Fruit fly (Drosophila melanogaster) whole organism, prepupa: ENCODE measurements around the gene CG12096.
A peak's percentile ranks its signal among the peaks of the same experiment; 100 is the strongest.

ENCODE experiments used
- Blimp-1 ChIP-seq: fragments of 200-800 bp; sonication (Bioruptor generic); optimal IDR thresholded peaks from 3 replicates; lab custom pipeline; 2017; ENCODE audit warnings: missing biosample characterization, missing genetic modification characterization, mild to moderate bottlenecking, moderate library complexity, missing genetic modification reagents
- CG10631 ChIP-seq: fragments of 200-800 bp; sonication (Bioruptor generic); optimal IDR thresholded peaks from 2 replicates; lab custom pipeline; 2016; ENCODE audit warnings: missing biosample characterization, missing genetic modification characterization
- CG10669 ChIP-seq: fragments of 200-800 bp; sonication (Bioruptor generic); optimal IDR thresholded peaks from 3 replicates; lab custom pipeline; 2018; ENCODE audit warnings: missing biosample characterization, mild to moderate bottlenecking, missing genetic modification characterization, moderate library complexity
- CG11294 ChIP-seq: fragments of 200-800 bp; sonication (Bioruptor generic); IDR thresholded peaks from 2 replicates; pipeline ENCODE4 v1.3.6; 2022; ENCODE audit warnings: missing biosample characterization, missing genetic modification characterization
- CG11762 ChIP-seq: fragments of 200-800 bp; sonication (Bioruptor generic); optimal IDR thresholded peaks from 3 replicates; lab custom pipeline; 2016; ENCODE audit warnings: missing biosample characterization, missing genetic modification characterization; ENCODE audit not compliant: insufficient read depth
- CG11902 ChIP-seq: fragments of 200-800 bp; sonication (Bioruptor generic); optimal IDR thresholded peaks from 3 replicates; lab custom pipeline; 2016; ENCODE audit warnings: missing biosample characterization, missing genetic modification characterization
- CG16779 ChIP-seq: fragments of 200-800 bp; sonication (Bioruptor generic); optimal IDR thresholded peaks from 3 replicates; lab custom pipeline; 2017; ENCODE audit warnings: missing biosample characterization, mild to moderate bottlenecking, missing genetic modification characterization
- CG3032 ChIP-seq: fragments of 200-800 bp; optimal IDR thresholded peaks from 2 replicates; lab custom pipeline; 2019; ENCODE audit warnings: missing biosample characterization, mild to moderate bottlenecking, missing genetic modification characterization, moderate library complexity
- CG31627 ChIP-seq: fragments of 200-800 bp; sonication (Bioruptor generic); optimal IDR thresholded peaks from 3 replicates; lab custom pipeline; 2016; ENCODE audit warnings: missing biosample characterization, missing genetic modification characterization
- CG32006 ChIP-seq: fragments of 200-800 bp; sonication (Bioruptor generic); optimal IDR thresholded peaks from 3 replicates; lab custom pipeline; 2017; ENCODE audit warnings: missing biosample characterization, mild to moderate bottlenecking, missing genetic modification characterization
- CG34406 ChIP-seq: fragments of 200-800 bp; sonication (Bioruptor generic); optimal IDR thresholded peaks from 3 replicates; lab custom pipeline; 2016; ENCODE audit warnings: missing biosample characterization, missing genetic modification characterization
- CG3919 ChIP-seq: fragments of 200-800 bp; sonication (Bioruptor generic); optimal IDR thresholded peaks from 3 replicates; lab custom pipeline; 2016; ENCODE audit warnings: missing biosample characterization, missing genetic modification characterization
- CG4318 ChIP-seq: fragments of 200-800 bp; sonication (Bioruptor generic); optimal IDR thresholded peaks from 3 replicates; lab custom pipeline; 2017; ENCODE audit warnings: missing biosample characterization, mild to moderate bottlenecking, missing genetic modification characterization
- CG6163 ChIP-seq: fragments of 200-800 bp; sonication (Bioruptor generic); IDR thresholded peaks from 3 replicates; pipeline ENCODE4 v1.3.6; 2022; ENCODE audit warnings: missing biosample characterization, missing genetic modification characterization
- CG6276 ChIP-seq: fragments of 200-800 bp; sonication (Bioruptor generic); optimal IDR thresholded peaks from 2 replicates; lab custom pipeline; 2017; ENCODE audit warnings: missing biosample characterization, mild to moderate bottlenecking, missing genetic modification characterization
- CG6792 ChIP-seq: fragments of 200-800 bp; sonication (Bioruptor generic); optimal IDR thresholded peaks from 3 replicates; lab custom pipeline; 2016; ENCODE audit warnings: missing biosample characterization, missing genetic modification characterization
- CG6808 ChIP-seq: fragments of 200-800 bp; sonication (Bioruptor generic); optimal IDR thresholded peaks from 3 replicates; lab custom pipeline; 2017; ENCODE audit warnings: missing biosample characterization, missing genetic modification characterization, mild to moderate bottlenecking, moderate library complexity, missing genetic modification reagents
- CG7368 ChIP-seq: fragments of 200-800 bp; sonication (Bioruptor generic); optimal IDR thresholded peaks from 3 replicates; lab custom pipeline; 2016; ENCODE audit warnings: missing biosample characterization, missing genetic modification characterization
- CG8119 ChIP-seq: fragments of 200-800 bp; sonication (Bioruptor generic); IDR thresholded peaks from 3 replicates; pipeline ENCODE4 v1.3.6; 2022; ENCODE audit warnings: missing biosample characterization, missing genetic modification characterization
- CG8632 ChIP-seq: fragments of 200-800 bp; sonication (Bioruptor generic); optimal IDR thresholded peaks from 3 replicates; lab custom pipeline; 2016; ENCODE audit warnings: missing biosample characterization, missing genetic modification characterization
- CG9139 ChIP-seq: fragments of 200-800 bp; sonication (Bioruptor generic); optimal IDR thresholded peaks from 3 replicates; lab custom pipeline; 2017; ENCODE audit warnings: missing biosample characterization, mild to moderate bottlenecking, missing genetic modification characterization
- Eip75B ChIP-seq: fragments of 200-800 bp; sonication (Bioruptor generic); optimal IDR thresholded peaks from 3 replicates; lab custom pipeline; 2016; ENCODE audit warnings: missing biosample characterization, missing genetic modification characterization
- Eip78C ChIP-seq: fragments of 200-800 bp; sonication (Bioruptor generic); peaks from one replicate; lab custom pipeline; 2016; ENCODE audit warnings: missing biosample characterization, missing genetic modification characterization
- Eip93F ChIP-seq: fragments of 200-800 bp; sonication (Bioruptor generic); optimal IDR thresholded peaks from 2 replicates; lab custom pipeline; 2016; ENCODE audit warnings: missing biosample characterization, mild to moderate bottlenecking, missing genetic modification characterization
- Ets21C ChIP-seq: fragments of 200-800 bp; sonication (Bioruptor generic); optimal IDR thresholded peaks from 3 replicates; lab custom pipeline; 2016; ENCODE audit warnings: missing biosample characterization, missing genetic modification characterization
- Ets96B ChIP-seq: fragments of 200-800 bp; optimal IDR thresholded peaks from 2 replicates; lab custom pipeline; 2019; ENCODE audit warnings: missing biosample characterization, mild to moderate bottlenecking, missing genetic modification characterization, moderate library complexity
- Gug ChIP-seq: fragments of 200-800 bp; sonication (Bioruptor generic); IDR thresholded peaks from 2 replicates; pipeline ENCODE4 v1.3.6; 2022; ENCODE audit warnings: missing biosample characterization, missing genetic modification characterization
- Hr38 ChIP-seq: sonication (Bioruptor generic); optimal IDR thresholded peaks from 2 replicates; lab custom pipeline; 2016; ENCODE audit warnings: missing biosample characterization, missing genetic modification characterization
- Hr4 ChIP-seq: fragments of 200-800 bp; sonication (Bioruptor generic); optimal IDR thresholded peaks from 3 replicates; lab custom pipeline; 2016; ENCODE audit warnings: missing biosample characterization, missing genetic modification characterization
- Lpt ChIP-seq: fragments of 200-800 bp; sonication (Bioruptor generic); optimal IDR thresholded peaks from 3 replicates; lab custom pipeline; 2016; ENCODE audit warnings: missing biosample characterization, missing genetic modification characterization
- Met ChIP-seq: fragments of 200-800 bp; sonication (Bioruptor generic); optimal IDR thresholded peaks from 3 replicates; lab custom pipeline; 2016; ENCODE audit warnings: missing biosample characterization, missing genetic modification characterization
- OdsH ChIP-seq: fragments of 200-800 bp; sonication (Bioruptor generic); optimal IDR thresholded peaks from 3 replicates; lab custom pipeline; 2016; ENCODE audit warnings: missing biosample characterization, missing genetic modification characterization
- Sox102F ChIP-seq: fragments of 200-800 bp; sonication (Bioruptor generic); optimal IDR thresholded peaks from 2 replicates; lab custom pipeline; 2016; ENCODE audit warnings: missing biosample characterization, mild to moderate bottlenecking, missing genetic modification characterization
- Sox14 ChIP-seq: fragments of 200-800 bp; sonication (Bioruptor generic); optimal IDR thresholded peaks from 3 replicates; lab custom pipeline; 2016; ENCODE audit warnings: missing biosample characterization, missing genetic modification characterization
- Sox15 ChIP-seq: fragments of 200-800 bp; sonication (Bioruptor generic); optimal IDR thresholded peaks from 3 replicates; lab custom pipeline; 2016; ENCODE audit warnings: missing biosample characterization, missing genetic modification characterization
- achi ChIP-seq: fragments of 200-800 bp; sonication (Bioruptor generic); optimal IDR thresholded peaks from 3 replicates; lab custom pipeline; 2016; ENCODE audit warnings: missing biosample characterization, missing genetic modification characterization
- acj6 ChIP-seq: fragments of 200-800 bp; sonication (Bioruptor generic); optimal IDR thresholded peaks from 3 replicates; lab custom pipeline; 2016; ENCODE audit warnings: missing biosample characterization, missing genetic modification characterization
- dac ChIP-seq: fragments of 200-800 bp; sonication (Bioruptor generic); optimal IDR thresholded peaks from 2 replicates; lab custom pipeline; 2017; ENCODE audit warnings: missing biosample characterization, mild to moderate bottlenecking, missing genetic modification characterization
- dsx ChIP-seq: fragments of 200-800 bp; optimal IDR thresholded peaks from 3 replicates; lab custom pipeline; 2019; ENCODE audit warnings: missing biosample characterization, mild to moderate bottlenecking, missing genetic modification characterization, moderate library complexity; ENCODE audit not compliant: poor library complexity, severe bottlenecking
- eg ChIP-seq: fragments of 200-800 bp; sonication (Bioruptor generic); IDR thresholded peaks from 3 replicates; pipeline ENCODE4 v1.3.6; 2022; ENCODE audit warnings: missing biosample characterization, missing genetic modification characterization
- esn ChIP-seq: fragments of 200-800 bp; sonication (Bioruptor generic); optimal IDR thresholded peaks from 2 replicates; lab custom pipeline; 2016; ENCODE audit warnings: missing biosample characterization, mild to moderate bottlenecking, missing genetic modification characterization, moderate library complexity
- fd59A ChIP-seq: fragments of 200-800 bp; sonication (Bioruptor generic); optimal IDR thresholded peaks from 2 replicates; lab custom pipeline; 2017; ENCODE audit warnings: missing biosample characterization, mild to moderate bottlenecking, missing genetic modification characterization, missing genetic modification reagents
- fd85E ChIP-seq: fragments of 200-800 bp; sonication (Bioruptor generic); optimal IDR thresholded peaks from 3 replicates; lab custom pipeline; 2016; ENCODE audit warnings: missing biosample characterization, missing genetic modification characterization
- fkh ChIP-seq: fragments of 200-800 bp; sonication (Bioruptor generic); optimal IDR thresholded peaks from 3 replicates; lab custom pipeline; 2017; ENCODE audit warnings: missing biosample characterization, mild to moderate bottlenecking, missing genetic modification characterization, moderate library complexity
- lz ChIP-seq: fragments of 200-800 bp; sonication (Bioruptor generic); optimal IDR thresholded peaks from 3 replicates; lab custom pipeline; 2016; ENCODE audit warnings: missing biosample characterization, missing genetic modification characterization
- net ChIP-seq: fragments of 200-800 bp; sonication (Bioruptor generic); optimal IDR thresholded peaks from 3 replicates; lab custom pipeline; 2016; ENCODE audit warnings: missing biosample characterization, missing genetic modification characterization
- pdm3 ChIP-seq: fragments of 200-800 bp; sonication (Bioruptor generic); optimal IDR thresholded peaks from 3 replicates; lab custom pipeline; 2016; ENCODE audit warnings: missing biosample characterization, missing genetic modification characterization
- spab ChIP-seq: fragments of 200-800 bp; sonication (Bioruptor generic); optimal IDR thresholded peaks from 2 replicates; lab custom pipeline; 2017; ENCODE audit warnings: missing biosample characterization, mild to moderate bottlenecking, missing genetic modification characterization, missing genetic modification reagents
- ss ChIP-seq, 2 experiments: fragments of 200-800 bp; sonication (Bioruptor generic); optimal IDR thresholded peaks; 2 replicates in 1 of 2; 3 replicates in 1 of 2; lab custom pipeline; 2017 to 2018; ENCODE audit warnings: mild to moderate bottlenecking in 2 of 2, missing biosample characterization in 2 of 2, missing genetic modification characterization in 2 of 2, moderate library complexity in 1 of 2
- svp ChIP-seq: fragments of 200-800 bp; sonication (Bioruptor generic); peaks from one replicate; lab custom pipeline; 2016; ENCODE audit warnings: missing biosample characterization, missing genetic modification characterization
- topi ChIP-seq: fragments of 200-800 bp; sonication (Bioruptor generic); optimal IDR thresholded peaks from 3 replicates; lab custom pipeline; 2016; ENCODE audit warnings: missing biosample characterization, missing genetic modification characterization
- vri ChIP-seq: fragments of 200-800 bp; sonication (Bioruptor generic); optimal IDR thresholded peaks from 3 replicates; lab custom pipeline; 2016; ENCODE audit warnings: missing biosample characterization, mild to moderate bottlenecking, missing genetic modification characterization

Gene CG12096

DNA sequence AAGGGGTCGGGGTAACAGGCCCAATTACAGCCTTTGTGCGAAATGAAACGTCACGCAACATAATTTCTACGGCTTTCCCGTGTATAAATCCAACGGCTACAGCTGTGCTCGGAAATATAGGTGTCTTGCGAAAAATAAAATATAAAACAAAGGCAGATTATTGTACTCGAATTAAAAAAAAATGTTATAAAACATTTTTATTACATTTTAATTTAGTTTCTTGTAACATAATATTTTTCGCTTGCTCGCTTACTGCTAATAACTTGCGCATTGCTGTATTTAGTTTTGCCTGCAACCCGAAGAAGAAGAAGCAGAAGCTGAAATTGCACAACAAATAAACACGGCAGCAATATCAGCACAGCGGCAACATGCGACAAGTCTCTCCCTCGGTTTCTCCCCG is 16.3 kb upstream of the CG12096 start:
- TF ChIP-seq fd85E (GFP tag; lab: Kevin White, UChicago) = no peak
- TF ChIP-seq CG11294 (GFP tag; lab: Robert Waterston, UW) = peak; percentile 49; the same call in 1 of the 2 replicates
- TF ChIP-seq CG11902 = peak; percentile 26
- TF ChIP-seq svp (GFP tag; lab: Kevin White, UChicago) = peak; percentile 81
- TF ChIP-seq CG10631 (GFP tag; lab: Kevin White, UChicago) = peak; percentile 73
- TF ChIP-seq ss (GFP tag; optimal IDR thresholded peaks at IDR 0.05; lab: Kevin White, UChicago) = peak; percentile 81 to 89
- TF ChIP-seq dac (GFP tag; lab: Kevin White, UChicago) = peak; percentile 64
- TF ChIP-seq pdm3 (GFP tag; lab: Kevin White, UChicago) = peak; percentile 81
- TF ChIP-seq net (GFP tag; lab: Kevin White, UChicago) = peak; percentile 77
- peak; percentile 73 for TF ChIP-seq CG7368 (GFP tag; lab: Kevin White, UChicago)
- peak; percentile 76 for TF ChIP-seq acj6 (GFP tag; lab: Kevin White, UChicago)
- peak; percentile 91 for TF ChIP-seq CG8119 (GFP tag; lab: Robert Waterston, UW)
- TF ChIP-seq spab (GFP tag; lab: Kevin White, UChicago) = peak; percentile 59
- TF ChIP-seq vri = peak; percentile 17
- no peak for TF ChIP-seq Ets21C (GFP tag; lab: Kevin White, UChicago)
- peak; percentile 63 for TF ChIP-seq Sox102F (GFP tag; lab: Kevin White, UChicago)
- TF ChIP-seq CG10669 = peak; percentile 72
- TF ChIP-seq fkh (GFP tag; lab: Kevin White, UChicago) = no peak
- peak; percentile 71 for TF ChIP-seq esn (GFP tag; lab: Kevin White, UChicago)
- TF ChIP-seq lz (GFP tag; lab: Kevin White, UChicago) = peak; percentile 55
- TF ChIP-seq Sox14 (GFP tag; lab: Kevin White, UChicago) = peak; percentile 45
- TF ChIP-seq OdsH (GFP tag; lab: Kevin White, UChicago) = peak; percentile 82
- TF ChIP-seq CG8632 (GFP tag; lab: Kevin White, UChicago) = peak; percentile 73
- TF ChIP-seq CG9139 = peak; percentile 58
- peak; percentile 82 for TF ChIP-seq achi
- peak; percentile 60 for TF ChIP-seq CG16779 (tag; lab: Kevin White, UChicago)
- no peak for TF ChIP-seq Hr38 (GFP tag; lab: Kevin White, UChicago)
- peak; percentile 78 for TF ChIP-seq Lpt (GFP tag; lab: Kevin White, UChicago)
- peak; percentile 57 for TF ChIP-seq topi (GFP tag; lab: Kevin White, UChicago)
- peak; percentile 69 for TF ChIP-seq CG6808
- peak; percentile 95 for TF ChIP-seq Eip78C (GFP tag; lab: Kevin White, UChicago)
- peak; percentile 30 for TF ChIP-seq Sox15 (GFP tag; lab: Kevin White, UChicago)
- TF ChIP-seq CG3032 (tag; lab: Kevin White, UChicago) = peak; percentile 75
- TF ChIP-seq Hr4 (GFP tag; lab: Kevin White, UChicago) = peak; percentile 86
- peak; percentile 91 for TF ChIP-seq CG6163 (GFP tag; lab: Robert Waterston, UW)
- TF ChIP-seq Ets96B (tag; lab: Kevin White, UChicago) = peak; percentile 46
- TF ChIP-seq CG34406 (GFP tag; lab: Kevin White, UChicago) = peak; percentile 73
- TF ChIP-seq CG6276 (GFP tag; lab: Kevin White, UChicago) = peak; percentile 87
- TF ChIP-seq fd59A (GFP tag; lab: Kevin White, UChicago) = peak; percentile 61
- peak; percentile 71 for TF ChIP-seq Eip75B (GFP tag; lab: Kevin White, UChicago)
- TF ChIP-seq Eip93F (GFP tag; lab: Kevin White, UChicago) = no peak
- TF ChIP-seq CG31627 (GFP tag; lab: Kevin White, UChicago) = peak; percentile 49
- peak; percentile 53 for TF ChIP-seq Met (GFP tag; lab: Kevin White, UChicago)
- TF ChIP-seq CG3919 (GFP tag; lab: Kevin White, UChicago) = peak; percentile 82
- peak; percentile 89 for TF ChIP-seq CG32006
- peak; percentile 73 for TF ChIP-seq CG11762
- peak; percentile 76 for TF ChIP-seq dsx
- TF ChIP-seq eg (GFP tag; lab: Robert Waterston, UW) = peak; percentile 91
- TF ChIP-seq Blimp-1 = peak; percentile 16
- TF ChIP-seq CG6792 (GFP tag; lab: Kevin White, UChicago) = peak; percentile 63
- TF ChIP-seq CG4318 (GFP tag; lab: Kevin White, UChicago) = peak; percentile 91
- peak; percentile 76 for TF ChIP-seq Gug (GFP tag; lab: Robert Waterston, UW)
